Fruit fly (Drosophila melanogaster): ENCODE results near the gene ymp.

The ymp gene

DNA sequence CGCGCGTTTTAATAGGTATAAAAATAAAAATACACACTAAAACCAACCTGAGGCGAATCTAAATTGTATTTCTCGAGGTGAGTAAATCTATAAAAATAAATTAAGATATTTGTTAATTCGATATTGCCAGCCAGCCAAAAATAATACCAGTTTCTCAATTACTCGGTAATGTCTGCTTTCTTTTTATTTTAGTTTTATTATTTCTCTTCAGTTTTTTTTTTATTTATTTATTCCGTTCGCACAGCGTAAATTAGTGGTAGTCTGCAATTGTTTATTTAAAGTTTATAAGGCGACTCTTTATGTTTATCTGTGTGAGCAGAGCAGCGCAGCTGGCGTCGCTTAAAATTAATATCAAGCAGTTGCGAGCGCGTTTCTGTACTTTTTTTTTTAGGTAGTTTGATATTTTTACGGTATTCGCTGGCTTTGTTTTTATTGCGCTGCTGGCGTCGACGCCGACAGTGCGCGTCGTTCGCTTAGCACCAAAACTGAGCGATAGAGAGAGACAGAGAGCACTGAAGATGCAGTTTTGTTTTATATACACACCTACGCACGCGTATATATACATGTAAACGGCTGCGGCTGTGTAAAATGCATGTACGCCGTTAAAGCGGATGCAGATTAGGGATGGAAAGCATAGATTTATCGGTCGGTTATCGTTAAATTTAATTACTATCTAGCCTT, 38.8 kb upstream of the ymp start (continued):
- peak; percentile 69 for TF ChIP-seq Sry-δ (GFP tag; optimal IDR thresholded peaks at IDR 0.05)
- peak; percentile 70 for TF ChIP-seq ewg (GFP tag; optimal IDR thresholded peaks at IDR 0.05)
- TF ChIP-seq Drgx (GFP tag; IDR thresholded peaks at IDR 0.05), result peak; percentile 66
- TF ChIP-seq klu (GFP tag; IDR thresholded peaks at IDR 0.05), result peak; percentile 70; the same call in 1 of the 2 replicates
- no peak for TF ChIP-seq ab (GFP tag; optimal IDR thresholded peaks at IDR 0.05)
- TF ChIP-seq Xrp1 (GFP tag; IDR thresholded peaks at IDR 0.05), result peak; percentile 35; the same call in 1 of the 2 replicates
- TF ChIP-seq Lim3 (GFP tag; IDR thresholded peaks at IDR 0.05), result no peak
- peak; percentile 62; the same call in 2 of the 3 replicates for TF ChIP-seq zfh1 (GFP tag; IDR thresholded peaks at IDR 0.05)
- TF ChIP-seq CG10543 (GFP tag; optimal IDR thresholded peaks at IDR 0.05), result no peak
- TF ChIP-seq HmgD (GFP tag; optimal IDR thresholded peaks at IDR 0.05), result peak; percentile 51
- peak; percentile 28 for TF ChIP-seq Abd-B (GFP tag; optimal IDR thresholded peaks at IDR 0.05)
- no peak for TF ChIP-seq usp (GFP tag; optimal IDR thresholded peaks at IDR 0.05)
- TF ChIP-seq D19B (GFP tag; optimal IDR thresholded peaks at IDR 0.05), result no peak
- TF ChIP-seq nerfin-1 (tag; optimal IDR thresholded peaks at IDR 0.05), result peak; percentile 33
- TF ChIP-seq gt (GFP tag; IDR thresholded peaks at IDR 0.05), result no peak
- no peak for TF ChIP-seq GATAe (GFP tag; conservative IDR thresholded peaks at IDR 0.05)
- TF ChIP-seq CG32772 (GFP tag; IDR thresholded peaks at IDR 0.05), result peak; percentile 58; the same call in 1 of the 2 replicates
- peak; percentile 19 for TF ChIP-seq dm (GFP tag; optimal IDR thresholded peaks at IDR 0.05)
- TF ChIP-seq CG17912 (GFP tag; optimal IDR thresholded peaks at IDR 0.05), result no peak
- peak; percentile 59 for TF ChIP-seq sob (GFP tag; IDR thresholded peaks at IDR 0.05)
- peak; percentile 88 for TF ChIP-seq Ets65A (GFP tag)
- no peak for TF ChIP-seq ase (GFP tag; IDR thresholded peaks at IDR 0.05)
- TF ChIP-seq mam (GFP tag; optimal IDR thresholded peaks at IDR 0.05), result no peak
- TF ChIP-seq dati (GFP tag; IDR thresholded peaks at IDR 0.05), result no peak
- peak; percentile 13 for TF ChIP-seq Lhr (GFP tag; optimal IDR thresholded peaks at IDR 0.05)
- TF ChIP-seq Xbp1 (GFP tag; optimal IDR thresholded peaks at IDR 0.05), result peak; percentile 10
- TF ChIP-seq gem (tag; optimal IDR thresholded peaks at IDR 0.05), result peak; percentile 4
- TF ChIP-seq slbo (GFP tag; IDR thresholded peaks at IDR 0.05), result no peak
- peak; percentile 31 to 62 for TF ChIP-seq bsh (GFP tag; optimal IDR thresholded peaks at IDR 0.05)
- TF ChIP-seq CG33213 (GFP tag; optimal IDR thresholded peaks at IDR 0.05), result peak; percentile 12
- peak; percentile 13 for TF ChIP-seq CG15601 (tag; optimal IDR thresholded peaks at IDR 0.05)
- peak; percentile 37 for TF ChIP-seq CG10979 (tag; optimal IDR thresholded peaks at IDR 0.05)
- TF ChIP-seq CG12155 (GFP tag; optimal IDR thresholded peaks at IDR 0.05), result no peak
- peak; percentile 31 for TF ChIP-seq chn (GFP tag; optimal IDR thresholded peaks at IDR 0.05)
- no peak for TF ChIP-seq CG30431 (GFP tag; optimal IDR thresholded peaks at IDR 0.05)
- TF ChIP-seq CG14860 (GFP tag; IDR thresholded peaks at IDR 0.05; ENCODE audit: partially characterized antibody), result peak; percentile 85
- TF ChIP-seq CG15479 (GFP tag; optimal IDR thresholded peaks at IDR 0.05), result peak; percentile 21
- TF ChIP-seq grn (GFP tag; optimal IDR thresholded peaks at IDR 0.05), result no peak
- TF ChIP-seq CrebB (tag; optimal IDR thresholded peaks at IDR 0.05), result no peak
- TF ChIP-seq CG34422 (GFP tag; IDR thresholded peaks at IDR 0.05), result no peak
- peak; percentile 12 for TF ChIP-seq onecut (GFP tag; IDR thresholded peaks at IDR 0.05)
- peak; percentile 36 for TF ChIP-seq CG17829 (tag; optimal IDR thresholded peaks at IDR 0.05)
- TF ChIP-seq zen2 (GFP tag; IDR thresholded peaks at IDR 0.05; ENCODE audit: partially characterized antibody), result peak; percentile 65; the same call in 2 of the 3 replicates
- no peak for TF ChIP-seq CG11085 (GFP tag; IDR thresholded peaks at IDR 0.05)
- peak; percentile 73 for TF ChIP-seq abd-A (tag; optimal IDR thresholded peaks at IDR 0.05)
- TF ChIP-seq Side (GFP tag; optimal IDR thresholded peaks at IDR 0.05), result peak; percentile 41
- TF ChIP-seq sim (GFP tag; IDR thresholded peaks at IDR 0.05), result no peak
- TF ChIP-seq ssp (GFP tag; IDR thresholded peaks at IDR 0.05), result 0 out of 2 replicates have a peak, but pooled peaks have one; percentile 27
- peak; percentile 85 for TF ChIP-seq Ets97D (GFP tag; optimal IDR thresholded peaks at IDR 0.05)
- peak; percentile 47 for TF ChIP-seq CG4707 (GFP tag; optimal IDR thresholded peaks at IDR 0.05)

All from whole organism, embryonic.